Worm (Caenorhabditis elegans) whole organism, L1 larva: ENCODE measurements around the gene R12H7.4.

ENCODE experiments used
- C34B4.2 ChIP-seq: sonication (generic microtip); optimal IDR thresholded peaks from 2 replicates; lab custom pipeline; 2017; ENCODE audit warnings: mild to moderate bottlenecking, missing genetic modification characterization, missing compliant biosample characterization
- F16B12.6 ChIP-seq: fragments of 150-350 bp; optimal IDR thresholded peaks from 2 replicates; lab custom pipeline; 2014; ENCODE audit warnings: missing biosample characterization, missing genetic modification characterization
- alr-1 ChIP-seq: fragments of 200-800 bp; sonication (Bioruptor generic); optimal IDR thresholded peaks from 2 replicates; lab custom pipeline; 2018; ENCODE audit warnings: borderline replicate concordance, mild to moderate bottlenecking, missing genetic modification characterization, missing compliant biosample characterization
- ama-1 ChIP-seq: fragments of 150-350 bp; optimal IDR thresholded peaks from 2 replicates; lab custom pipeline; 2014
- blmp-1 ChIP-seq: fragments of 150-350 bp; optimal IDR thresholded peaks from 2 replicates; lab custom pipeline; 2014; ENCODE audit warnings: missing biosample characterization, missing genetic modification characterization
- ceh-63 ChIP-seq: fragments of 200-800 bp; sonication (Bioruptor generic); optimal IDR thresholded peaks from 2 replicates; lab custom pipeline; 2018; ENCODE audit warnings: mild to moderate bottlenecking, missing genetic modification characterization, missing compliant biosample characterization
- ceh-82 ChIP-seq, 3 experiments: fragments of 150-350 bp in 1 of 3; sonication (generic microtip) in 2 of 3; optimal IDR thresholded peaks; 2 replicates each; lab custom pipeline; 2014 to 2017; ENCODE audit warnings: missing biosample characterization in 3 of 3, missing genetic modification characterization in 3 of 3
- ceh-88 ChIP-seq: fragments of 200-800 bp; sonication (Bioruptor generic); IDR thresholded peaks from 2 replicates; pipeline ENCODE4 v1.3.6; 2022; ENCODE audit warnings: missing genetic modification characterization, missing compliant biosample characterization
- ceh-90 ChIP-seq: sonication (generic microtip); optimal IDR thresholded peaks from 2 replicates; lab custom pipeline; 2016; ENCODE audit warnings: missing genetic modification characterization, missing compliant biosample characterization
- ces-1 ChIP-seq: fragments of 150-350 bp; optimal IDR thresholded peaks from 2 replicates; lab custom pipeline; 2014; ENCODE audit warnings: missing biosample characterization, missing genetic modification reagents, missing genetic modification characterization
- efl-1 ChIP-seq, 4 experiments: fragments of 150-350 bp; optimal IDR thresholded peaks in 3 of 4; peaks in 1 of 4; 1 replicate in 1 of 4; 2 replicates in 3 of 4; lab custom pipeline; 2014; ENCODE audit warnings: missing biosample characterization in 2 of 4, missing genetic modification characterization in 2 of 4, missing genetic modification reagents in 2 of 4
- efl-3 ChIP-seq: fragments of 200-800 bp; sonication (Bioruptor generic); optimal IDR thresholded peaks from 2 replicates; lab custom pipeline; 2018; ENCODE audit warnings: mild to moderate bottlenecking, missing genetic modification characterization, missing compliant biosample characterization
- egl-27 ChIP-seq, 2 experiments: fragments of 150-350 bp in 1 of 2; sonication (generic microtip); optimal IDR thresholded peaks; 3 replicates each; lab custom pipeline; 2017 to 2018; ENCODE audit warnings: missing biosample characterization in 2 of 2, missing genetic modification characterization in 2 of 2, missing genetic modification reagents in 2 of 2
- elt-3 ChIP-seq, 6 experiments: fragments of 150-350 bp in 1 of 6; sonication (generic microtip); optimal IDR thresholded peaks; 2 replicates each; lab custom pipeline; 2017 to 2018; ENCODE audit warnings: missing biosample characterization in 6 of 6, missing genetic modification characterization in 6 of 6, inconsistent platforms in 1 of 6
- ets-5 ChIP-seq: fragments of 200-800 bp; sonication (Bioruptor generic); IDR thresholded peaks from 2 replicates; pipeline ENCODE4 v1.3.6; 2022; ENCODE audit warnings: missing genetic modification characterization, missing compliant biosample characterization
- fkh-10 ChIP-seq: sonication (generic microtip); optimal IDR thresholded peaks from 2 replicates; lab custom pipeline; 2017; ENCODE audit warnings: missing biosample characterization, missing genetic modification reagents, missing genetic modification characterization
- fkh-8 ChIP-seq: sonication (generic microtip); optimal IDR thresholded peaks from 2 replicates; lab custom pipeline; 2016; ENCODE audit warnings: mild to moderate bottlenecking, missing genetic modification characterization, missing compliant biosample characterization
- fos-1 ChIP-seq: fragments of 150-350 bp; optimal IDR thresholded peaks from 2 replicates; lab custom pipeline; 2014; ENCODE audit warnings: missing biosample characterization, missing genetic modification characterization
- grh-1 ChIP-seq: fragments of 200-800 bp; sonication (Bioruptor generic); IDR thresholded peaks from 2 replicates; pipeline ENCODE4 v1.3.6; 2022; ENCODE audit warnings: missing genetic modification reagents, missing genetic modification characterization, missing compliant biosample characterization
- hlh-17 ChIP-seq: fragments of 200-800 bp; sonication (Bioruptor generic); optimal IDR thresholded peaks from 2 replicates; lab custom pipeline; 2018; ENCODE audit warnings: missing genetic modification characterization, mild to moderate bottlenecking, missing compliant biosample characterization, moderate library complexity, borderline replicate concordance
- hlh-4 ChIP-seq: sonication (generic microtip); optimal IDR thresholded peaks from 2 replicates; lab custom pipeline; 2016; ENCODE audit warnings: mild to moderate bottlenecking, missing genetic modification characterization, missing compliant biosample characterization
- hpl-2 ChIP-seq: fragments of 150-350 bp; optimal IDR thresholded peaks from 2 replicates; lab custom pipeline; 2014; ENCODE audit warnings: missing biosample characterization, missing genetic modification reagents, missing genetic modification characterization
- isw-1 ChIP-seq: fragments of 200-800 bp; sonication (Bioruptor generic); IDR thresholded peaks from 2 replicates; pipeline ENCODE4 v1.3.6; 2022; ENCODE audit warnings: missing genetic modification characterization, missing compliant biosample characterization
- jun-1 ChIP-seq: fragments of 150-350 bp; optimal IDR thresholded peaks from 2 replicates; lab custom pipeline; 2014; ENCODE audit warnings: missing biosample characterization, missing genetic modification reagents, missing genetic modification characterization
- lin-13 ChIP-seq: fragments of 150-350 bp; optimal IDR thresholded peaks from 2 replicates; lab custom pipeline; 2014; ENCODE audit warnings: missing biosample characterization, missing genetic modification reagents, missing genetic modification characterization
- lin-14 ChIP-seq: fragments of 200-800 bp; sonication (Bioruptor generic); optimal IDR thresholded peaks from 2 replicates; lab custom pipeline; 2018; ENCODE audit warnings: mild to moderate bottlenecking, missing genetic modification characterization, moderate library complexity, missing compliant biosample characterization
- lin-15B ChIP-seq: fragments of 150-350 bp; sonication (generic microtip); optimal IDR thresholded peaks from 3 replicates; lab custom pipeline; 2014; ENCODE audit warnings: missing biosample characterization, missing genetic modification characterization
- lin-35 ChIP-seq, 2 experiments: fragments of 150-350 bp; optimal IDR thresholded peaks; 2 replicates each; lab custom pipeline; 2014; ENCODE audit warnings: missing biosample characterization in 2 of 2, missing genetic modification characterization in 2 of 2, missing genetic modification reagents in 2 of 2
- mab-9 ChIP-seq: fragments of 200-800 bp; sonication (Bioruptor generic); IDR thresholded peaks from 2 replicates; pipeline ENCODE4 v1.3.6; 2022; ENCODE audit warnings: missing genetic modification reagents, missing genetic modification characterization, missing compliant biosample characterization
- mef-2 ChIP-seq: fragments of 150-350 bp; optimal IDR thresholded peaks from 2 replicates; lab custom pipeline; 2014; ENCODE audit warnings: missing biosample characterization, missing genetic modification characterization
- nhr-11 ChIP-seq: fragments of 150-350 bp; optimal IDR thresholded peaks from 2 replicates; lab custom pipeline; 2014; ENCODE audit warnings: missing biosample characterization, missing genetic modification characterization
- nhr-12 ChIP-seq: sonication (generic microtip); optimal IDR thresholded peaks from 2 replicates; lab custom pipeline; 2017; ENCODE audit warnings: missing biosample characterization, missing genetic modification characterization
- nhr-28 ChIP-seq: fragments of 150-350 bp; optimal IDR thresholded peaks from 2 replicates; lab custom pipeline; 2014; ENCODE audit warnings: missing biosample characterization, missing genetic modification characterization
- nhr-76 ChIP-seq: sonication (generic microtip); optimal IDR thresholded peaks from 2 replicates; lab custom pipeline; 2017; ENCODE audit warnings: missing biosample characterization, missing genetic modification characterization
- nhr-77 ChIP-seq: fragments of 150-350 bp; optimal IDR thresholded peaks from 2 replicates; lab custom pipeline; 2014; ENCODE audit warnings: missing biosample characterization, missing genetic modification characterization
- nhr-85 ChIP-seq: sonication (generic microtip); peaks from one replicate; lab custom pipeline; 2016; ENCODE audit warnings: missing genetic modification characterization, inconsistent platforms, missing compliant biosample characterization
- nhr-90 ChIP-seq: sonication (generic microtip); optimal IDR thresholded peaks from 2 replicates; lab custom pipeline; 2016; ENCODE audit warnings: mild to moderate bottlenecking, missing genetic modification characterization, missing compliant biosample characterization; ENCODE audit not compliant: poor library complexity
- pag-3 ChIP-seq: sonication (generic microtip); optimal IDR thresholded peaks from 2 replicates; lab custom pipeline; 2017; ENCODE audit warnings: missing genetic modification characterization, mild to moderate bottlenecking, missing compliant biosample characterization, antibody characterized with exemption, borderline replicate concordance; ENCODE audit not compliant: insufficient read depth
- pax-3 ChIP-seq: fragments of 200-800 bp; sonication (Bioruptor generic); optimal IDR thresholded peaks from 2 replicates; lab custom pipeline; 2018; ENCODE audit warnings: mild to moderate bottlenecking, missing genetic modification characterization, moderate library complexity, missing compliant biosample characterization
- pqm-1 ChIP-seq: sonication (generic microtip); optimal IDR thresholded peaks from 3 replicates; lab custom pipeline; 2017; ENCODE audit warnings: missing biosample characterization, missing genetic modification characterization
- rnt-1 ChIP-seq: sonication (generic microtip); optimal IDR thresholded peaks from 2 replicates; lab custom pipeline; 2016; ENCODE audit warnings: mild to moderate bottlenecking, missing genetic modification characterization, moderate library complexity, missing compliant biosample characterization
- skn-1 ChIP-seq: fragments of 150-350 bp; optimal IDR thresholded peaks from 2 replicates; lab custom pipeline; 2014; ENCODE audit warnings: missing biosample characterization, missing genetic modification characterization
- snpc-4 ChIP-seq: fragments of 150-350 bp; optimal IDR thresholded peaks from 2 replicates; lab custom pipeline; 2014; ENCODE audit warnings: missing biosample characterization, missing genetic modification characterization
- sox-4 ChIP-seq: sonication (generic microtip); optimal IDR thresholded peaks from 2 replicates; lab custom pipeline; 2016; ENCODE audit warnings: missing genetic modification characterization, missing compliant biosample characterization
- sptf-1 ChIP-seq: fragments of 150-350 bp; optimal IDR thresholded peaks from 2 replicates; lab custom pipeline; 2014; ENCODE audit warnings: missing biosample characterization, missing genetic modification characterization
- sup-37 ChIP-seq: fragments of 200-800 bp; sonication (Bioruptor generic); optimal IDR thresholded peaks from 2 replicates; lab custom pipeline; 2018; ENCODE audit warnings: mild to moderate bottlenecking, missing genetic modification characterization, missing compliant biosample characterization
- tbx-2 ChIP-seq: sonication (generic microtip); optimal IDR thresholded peaks from 2 replicates; lab custom pipeline; 2016; ENCODE audit warnings: missing genetic modification characterization, missing compliant biosample characterization
- tlp-1 ChIP-seq: fragments of 150-350 bp; optimal IDR thresholded peaks from 2 replicates; lab custom pipeline; 2014; ENCODE audit warnings: missing biosample characterization, missing genetic modification characterization
- unc-130 ChIP-seq: fragments of 150-350 bp; optimal IDR thresholded peaks from 2 replicates; lab custom pipeline; 2017; ENCODE audit warnings: missing biosample characterization, missing genetic modification characterization, inconsistent platforms
- unc-30 ChIP-seq: sonication (generic microtip); optimal IDR thresholded peaks from 2 replicates; lab custom pipeline; 2017; ENCODE audit warnings: missing biosample characterization, missing genetic modification characterization
- xbp-1 ChIP-seq: sonication (generic microtip); optimal IDR thresholded peaks from 2 replicates; lab custom pipeline; 2016; ENCODE audit warnings: missing genetic modification characterization, missing compliant biosample characterization
- zag-1 ChIP-seq: fragments of 150-350 bp; optimal IDR thresholded peaks from 2 replicates; lab custom pipeline; 2014; ENCODE audit warnings: missing biosample characterization, missing genetic modification characterization
- zip-4 ChIP-seq: fragments of 200-800 bp; sonication (Bioruptor generic); optimal IDR thresholded peaks from 2 replicates; lab custom pipeline; 2018; ENCODE audit warnings: mild to moderate bottlenecking, missing genetic modification characterization, moderate library complexity, missing compliant biosample characterization
- ztf-4 ChIP-seq: fragments of 150-350 bp; optimal IDR thresholded peaks from 2 replicates; lab custom pipeline; 2014; ENCODE audit warnings: missing biosample characterization, missing genetic modification characterization

R12H7.4 gene

ce11 chrX:13210478-13210877, 6.4 kb upstream of the R12H7.4 start:
- TF ChIP-seq lin-35 (GFP tag; optimal IDR thresholded peaks at IDR 0.05; lab: Kevin White, UChicago), result peak in 1 of 2 experiments; percentile 31
- no peak for TF ChIP-seq sptf-1 (tag; lab: Kevin White, UChicago)
- no peak for TF ChIP-seq nhr-28 (tag; lab: Kevin White, UChicago)
- no peak for TF ChIP-seq pqm-1 (tag; lab: Kevin White, UChicago)
- no peak for TF ChIP-seq C34B4.2 (tag; lab: Kevin White, UChicago)
- no peak for TF ChIP-seq unc-130
- no peak for TF ChIP-seq pax-3
- no peak for TF ChIP-seq ets-5 (GFP tag; lab: Robert Waterston, UW)
- no peak for TF ChIP-seq ceh-88 (GFP tag; lab: Robert Waterston, UW)
- TF ChIP-seq sox-4 (tag; lab: Kevin White, UChicago), result no peak
- TF ChIP-seq elt-3 (tag; optimal IDR thresholded peaks at IDR 0.05; lab: Kevin White, UChicago), result no peak
- TF ChIP-seq egl-27 (tag; optimal IDR thresholded peaks at IDR 0.05; lab: Kevin White, UChicago), result no peak
- no peak for TF ChIP-seq ama-1 (lab: Kevin White, UChicago)
- TF ChIP-seq nhr-11 (tag; lab: Kevin White, UChicago), result no peak
- no peak for TF ChIP-seq ceh-90 (tag; lab: Kevin White, UChicago)
- TF ChIP-seq snpc-4 (tag; lab: Kevin White, UChicago), result no peak
- no peak for TF ChIP-seq efl-3
- no peak for TF ChIP-seq F16B12.6 (tag; lab: Kevin White, UChicago)
- no peak for TF ChIP-seq lin-15B (tag; lab: Kevin White, UChicago)
- peak; percentile 27 for TF ChIP-seq rnt-1
- no peak for TF ChIP-seq mab-9
- TF ChIP-seq jun-1, result no peak
- TF ChIP-seq alr-1 (tag; lab: Kevin White, UChicago), result no peak
- TF ChIP-seq grh-1, result no peak
- no peak for TF ChIP-seq fkh-8 (tag; lab: Kevin White, UChicago)
- TF ChIP-seq nhr-12 (tag; lab: Kevin White, UChicago), result no peak
- TF ChIP-seq nhr-76, result no peak
- peak; percentile 76 for TF ChIP-seq pag-3 (tag; lab: Kevin White, UChicago)
- no peak for TF ChIP-seq fos-1
- TF ChIP-seq ceh-82 (tag; optimal IDR thresholded peaks at IDR 0.05; lab: Kevin White, UChicago), result peak; percentile 8 to 19 (median 14)
- peak; percentile 14; the same call in 1 of the 2 replicates for TF ChIP-seq isw-1 (GFP tag; lab: Robert Waterston, UW)
- no peak for TF ChIP-seq hpl-2 (GFP tag; lab: Kevin White, UChicago)
- TF ChIP-seq nhr-85 (tag; lab: Kevin White, UChicago), result no peak
- TF ChIP-seq hlh-17, result no peak
- no peak for TF ChIP-seq ces-1 (GFP tag; lab: Kevin White, UChicago)
- no peak for TF ChIP-seq lin-13 (GFP tag; lab: Kevin White, UChicago)
- TF ChIP-seq nhr-90 (tag; lab: Kevin White, UChicago), result no peak
- no peak for TF ChIP-seq mef-2 (tag; lab: Kevin White, UChicago)
- TF ChIP-seq nhr-77 (tag; lab: Kevin White, UChicago), result no peak
- no peak for TF ChIP-seq ceh-63 (GFP tag; lab: Kevin White, UChicago)
- TF ChIP-seq tbx-2 (tag; lab: Kevin White, UChicago), result peak; percentile 57
- TF ChIP-seq sup-37 (GFP tag; lab: Kevin White, UChicago), result no peak
- peak; percentile 94 for TF ChIP-seq lin-14
- no peak for TF ChIP-seq hlh-4
- TF ChIP-seq tlp-1 (tag; lab: Kevin White, UChicago), result no peak
- TF ChIP-seq skn-1, result no peak
- peak; percentile 89 for TF ChIP-seq fkh-10 (GFP tag; lab: Kevin White, UChicago)
- TF ChIP-seq xbp-1 (tag; lab: Kevin White, UChicago), result peak; percentile 43
- TF ChIP-seq zip-4 (GFP tag; lab: Kevin White, UChicago), result no peak
- TF ChIP-seq blmp-1 (tag; lab: Kevin White, UChicago), result no peak
- no peak for TF ChIP-seq unc-30 (tag; lab: Kevin White, UChicago)
- TF ChIP-seq efl-1 (optimal IDR thresholded peaks at IDR 0.05; lab: Kevin White, UChicago), result no peak
- TF ChIP-seq efl-1 (GFP tag; optimal IDR thresholded peaks at IDR 0.05 in 1 of 2; lab: Kevin White, UChicago), result peak in 1 of 2 experiments; percentile 3
- no peak for TF ChIP-seq ztf-4
- TF ChIP-seq zag-1 (tag; lab: Kevin White, UChicago), result peak; percentile 83
